Fruit fly (Drosophila melanogaster): Measurements from ENCODE around the gene CG5276.

CG5276 gene

dm6 chr3R:11458022-11458850, 26.7 kb downstream of the CG5276 start (continued):
- no peak for TF ChIP-seq CG11723 (GFP tag; optimal IDR thresholded peaks at IDR 0.05)
- TF ChIP-seq ind (GFP tag; optimal IDR thresholded peaks at IDR 0.05): peak; percentile 77
- TF ChIP-seq Usf (GFP tag; optimal IDR thresholded peaks at IDR 0.05): no peak
- no peak for TF ChIP-seq hkb (optimal IDR thresholded peaks at IDR 0.05)
- TF ChIP-seq hkb (GFP tag; IDR thresholded peaks at IDR 0.05): peak; percentile 82
- peak; percentile 73; the same call in 1 of the 2 replicates for TF ChIP-seq Awh (GFP tag; IDR thresholded peaks at IDR 0.05)
- TF ChIP-seq Ets65A (GFP tag): peak; percentile 88
- no peak for TF ChIP-seq CG6765 (GFP tag; optimal IDR thresholded peaks at IDR 0.05)
- peak; percentile 46 for TF ChIP-seq Myb (GFP tag; optimal IDR thresholded peaks at IDR 0.05)
- peak; percentile 56 for TF ChIP-seq Camta (GFP tag; optimal IDR thresholded peaks at IDR 0.05)
- TF ChIP-seq CG9609 (GFP tag; optimal IDR thresholded peaks at IDR 0.05): peak; percentile 64
- TF ChIP-seq Dad (GFP tag; optimal IDR thresholded peaks at IDR 0.05): no peak
- TF ChIP-seq pum (GFP tag; optimal IDR thresholded peaks at IDR 0.05): peak; percentile 69
- TF ChIP-seq CG10462 (GFP tag; optimal IDR thresholded peaks at IDR 0.05): no peak
- TF ChIP-seq CG34376 (GFP tag; optimal IDR thresholded peaks at IDR 0.05): no peak
- TF ChIP-seq CG12744 (GFP tag; optimal IDR thresholded peaks at IDR 0.05): no peak
- peak; percentile 5 for TF ChIP-seq CG31365 (tag; optimal IDR thresholded peaks at IDR 0.05)
- peak; percentile 82 for TF ChIP-seq Mrtf (GFP tag; IDR thresholded peaks at IDR 0.05)
- TF ChIP-seq Mes4 (GFP tag; optimal IDR thresholded peaks at IDR 0.05): peak; percentile 26
- TF ChIP-seq maf-S (GFP tag; optimal IDR thresholded peaks at IDR 0.05): no peak
- TF ChIP-seq ATbp (GFP tag; optimal IDR thresholded peaks at IDR 0.05): no peak
- TF ChIP-seq CG2889 (GFP tag; IDR thresholded peaks at IDR 0.05): peak; percentile 82; the same call in 2 of the 3 replicates
- peak; percentile 57 for TF ChIP-seq CG4424 (GFP tag; optimal IDR thresholded peaks at IDR 0.05)
- peak; percentile 76 for TF ChIP-seq CG7839 (tag; optimal IDR thresholded peaks at IDR 0.05)
- TF ChIP-seq Nf-YB (GFP tag; optimal IDR thresholded peaks at IDR 0.05): no peak
- TF ChIP-seq CG1529 (GFP tag; optimal IDR thresholded peaks at IDR 0.05): no peak
- TF ChIP-seq Kr (GFP tag; optimal IDR thresholded peaks at IDR 0.05): no peak
- peak; percentile 46 for TF ChIP-seq Hr3 (GFP tag; optimal IDR thresholded peaks at IDR 0.05)
- peak; percentile 62 for TF ChIP-seq Dip3 (GFP tag; optimal IDR thresholded peaks at IDR 0.05)
- no peak for TF ChIP-seq CG15601 (tag; optimal IDR thresholded peaks at IDR 0.05)
- TF ChIP-seq HHEX (GFP tag; optimal IDR thresholded peaks at IDR 0.05): peak; percentile 70
- TF ChIP-seq usp (GFP tag; optimal IDR thresholded peaks at IDR 0.05): no peak
- TF ChIP-seq CG1602 (GFP tag; optimal IDR thresholded peaks at IDR 0.05): peak; percentile 33
- TF ChIP-seq Spps (tag; optimal IDR thresholded peaks at IDR 0.05): no peak
- TF ChIP-seq dm (GFP tag; optimal IDR thresholded peaks at IDR 0.05): no peak
- TF ChIP-seq otp (GFP tag; IDR thresholded peaks at IDR 0.05): peak; percentile 67; the same call in 2 of the 3 replicates
- peak; percentile 77; the same call in 2 of the 3 replicates for TF ChIP-seq so (GFP tag; IDR thresholded peaks at IDR 0.05)
- peak; percentile 81 for TF ChIP-seq CG32772 (GFP tag; IDR thresholded peaks at IDR 0.05)
- TF ChIP-seq B-H1 (GFP tag; IDR thresholded peaks at IDR 0.05): peak; percentile 59; the same call in 2 of the 3 replicates
- TF ChIP-seq CG30431 (GFP tag; optimal IDR thresholded peaks at IDR 0.05): peak; percentile 55
- TF ChIP-seq CG17361 (GFP tag; IDR thresholded peaks at IDR 0.05): peak; percentile 59; the same call in 1 of the 3 replicates
- no peak for TF ChIP-seq twi (tag; optimal IDR thresholded peaks at IDR 0.05)
- peak in 1 of 2 experiments; percentile 65 for TF ChIP-seq eve (GFP tag; optimal IDR thresholded peaks at IDR 0.05)
- peak; percentile 49 for TF ChIP-seq CG13424 (tag; optimal IDR thresholded peaks at IDR 0.05)
- no peak for TF ChIP-seq Bgb (GFP tag; IDR thresholded peaks at IDR 0.05; ENCODE audit: partially characterized antibody)
- peak; percentile 68; the same call in 1 of the 2 replicates for TF ChIP-seq CG31224 (GFP tag; IDR thresholded peaks at IDR 0.05)
- TF ChIP-seq H15 (GFP tag; IDR thresholded peaks at IDR 0.05): peak; percentile 80
- TF ChIP-seq btn (GFP tag; optimal IDR thresholded peaks at IDR 0.05): no peak
- TF ChIP-seq CG8944 (GFP tag; optimal IDR thresholded peaks at IDR 0.05): peak; percentile 45
- no peak for TF ChIP-seq CG11398 (GFP tag; optimal IDR thresholded peaks at IDR 0.05)
- peak; percentile 79 for TF ChIP-seq Gug (GFP tag; IDR thresholded peaks at IDR 0.05)

Measured in whole organism, embryonic.